Worm (Caenorhabditis elegans): ENCODE measurements around the gene col-129.

The col-129 gene

ce11 chrIV:12114498-12114897 is 4.3 kb upstream of the col-129 start:
- TF ChIP-seq hnd-1 (tag; optimal IDR thresholded peaks at IDR 0.05) = no peak
- no peak for TF ChIP-seq scrt-1 (GFP tag; IDR thresholded peaks at IDR 0.05)
- no peak for TF ChIP-seq ceh-36 (tag; optimal IDR thresholded peaks at IDR 0.05)
- no peak for TF ChIP-seq ama-1 (optimal IDR thresholded peaks at IDR 0.05)
- TF ChIP-seq F13C5.2 (tag; optimal IDR thresholded peaks at IDR 0.05) = no peak
- TF ChIP-seq tra-4 (tag; optimal IDR thresholded peaks at IDR 0.05) = no peak
- no peak for TF ChIP-seq tbx-11 (GFP tag; IDR thresholded peaks at IDR 0.05)
- no peak for TF ChIP-seq flt-1 (GFP tag; IDR thresholded peaks at IDR 0.05)
- TF ChIP-seq aly-1 (tag; optimal IDR thresholded peaks at IDR 0.05) = no peak
- no peak for TF ChIP-seq hmg-4 (GFP tag; optimal IDR thresholded peaks at IDR 0.05)
- TF ChIP-seq hmbx-1 (tag; optimal IDR thresholded peaks at IDR 0.05) = no peak
- TF ChIP-seq tbx-37 (GFP tag; conservative IDR thresholded peaks at IDR 0.05) = no peak
- TF ChIP-seq ets-7 (tag; optimal IDR thresholded peaks at IDR 0.05) = no peak
- no peak for TF ChIP-seq sea-1 (GFP tag; conservative IDR thresholded peaks at IDR 0.05)
- no peak for TF ChIP-seq ceh-13 (GFP tag; optimal IDR thresholded peaks at IDR 0.05)
- TF ChIP-seq pes-1 (GFP tag; IDR thresholded peaks at IDR 0.05) = no peak

ce11 chrIV:12113056-12113455 is 2.8 kb upstream of the col-129 start:
- no peak for TF ChIP-seq hnd-1 (tag; optimal IDR thresholded peaks at IDR 0.05)
- no peak for TF ChIP-seq ceh-36 (tag; optimal IDR thresholded peaks at IDR 0.05)
- no peak for TF ChIP-seq aly-1 (tag; optimal IDR thresholded peaks at IDR 0.05)
- no peak for TF ChIP-seq B0310.2 (tag; optimal IDR thresholded peaks at IDR 0.05)
- TF ChIP-seq hmg-4 (GFP tag; optimal IDR thresholded peaks at IDR 0.05) = no peak
- TF ChIP-seq ama-1 (optimal IDR thresholded peaks at IDR 0.05) = no peak
- no peak for TF ChIP-seq scrt-1 (GFP tag; IDR thresholded peaks at IDR 0.05)
- TF ChIP-seq sea-1 (GFP tag; conservative IDR thresholded peaks at IDR 0.05) = no peak
- no peak for TF ChIP-seq ceh-13 (GFP tag; optimal IDR thresholded peaks at IDR 0.05)

DNA sequence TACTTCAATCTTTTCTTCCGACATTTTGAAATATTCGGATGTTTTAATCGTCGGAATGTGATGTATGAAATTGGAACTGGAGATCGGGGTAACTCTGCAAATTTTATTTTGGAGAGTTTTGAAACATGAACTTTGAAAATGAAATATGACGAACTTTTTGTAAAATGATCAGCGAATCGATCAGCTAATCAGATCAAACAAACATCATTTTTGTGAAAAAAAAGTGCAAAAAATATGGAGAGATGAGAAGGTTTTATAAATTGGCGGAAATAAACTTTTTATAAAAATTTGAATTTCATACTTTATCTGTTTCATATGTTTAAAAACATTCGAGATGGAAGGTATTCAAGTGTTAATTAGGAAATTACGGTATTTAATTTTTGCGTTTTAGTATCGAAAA is 1.2 kb upstream of the col-129 start, which contains the start of gene dlc-2:
Gene dlc-2 (minus strand): TSS at position 101 of the 400 bp plus-strand sequence.
- TF ChIP-seq sea-1 (GFP tag; conservative IDR thresholded peaks at IDR 0.05) (no peak), hnd-1 (tag; optimal IDR thresholded peaks at IDR 0.05) (no peak), hmg-4 (GFP tag; optimal IDR thresholded peaks at IDR 0.05) (no peak), ets-7 (tag; optimal IDR thresholded peaks at IDR 0.05) (no peak), ama-1 (optimal IDR thresholded peaks at IDR 0.05) (no peak), pes-1 (GFP tag; IDR thresholded peaks at IDR 0.05) (no peak), tra-4 (tag; optimal IDR thresholded peaks at IDR 0.05) (no peak), scrt-1 (GFP tag; IDR thresholded peaks at IDR 0.05) (no peak), aly-1 (tag; optimal IDR thresholded peaks at IDR 0.05) (no peak), flt-1 (GFP tag; IDR thresholded peaks at IDR 0.05) (no peak), hmbx-1 (tag; optimal IDR thresholded peaks at IDR 0.05) (no peak), ceh-13 (GFP tag; optimal IDR thresholded peaks at IDR 0.05) (no peak)

ce11 chrIV:12109743-12110142 is 496 bp downstream of the col-129 start:
- TF ChIP-seq tra-4 (tag; optimal IDR thresholded peaks at IDR 0.05) (no peak), scrt-1 (GFP tag; IDR thresholded peaks at IDR 0.05) (no peak), ceh-36 (tag; optimal IDR thresholded peaks at IDR 0.05) (no peak), tbx-11 (GFP tag; IDR thresholded peaks at IDR 0.05) (no peak), hnd-1 (tag; optimal IDR thresholded peaks at IDR 0.05) (no peak), F13C5.2 (tag; optimal IDR thresholded peaks at IDR 0.05) (no peak), B0310.2 (tag; optimal IDR thresholded peaks at IDR 0.05) (no peak), flt-1 (GFP tag; IDR thresholded peaks at IDR 0.05) (no peak), tbx-37 (GFP tag; conservative IDR thresholded peaks at IDR 0.05) (no peak), sea-1 (GFP tag; conservative IDR thresholded peaks at IDR 0.05) (no peak), ets-7 (tag; optimal IDR thresholded peaks at IDR 0.05) (no peak), aly-1 (tag; optimal IDR thresholded peaks at IDR 0.05) (no peak), ama-1 (optimal IDR thresholded peaks at IDR 0.05) (no peak), hmbx-1 (tag; optimal IDR thresholded peaks at IDR 0.05) (no peak), pes-1 (GFP tag; IDR thresholded peaks at IDR 0.05) (no peak)

- TF ChIP-seq hmbx-1 (tag; optimal IDR thresholded peaks at IDR 0.05) = no peak
- TF ChIP-seq scrt-1 (GFP tag; IDR thresholded peaks at IDR 0.05) = no peak
- TF ChIP-seq ceh-13 (GFP tag; optimal IDR thresholded peaks at IDR 0.05) = no peak
- TF ChIP-seq tra-4 (tag; optimal IDR thresholded peaks at IDR 0.05) = no peak
- no peak for TF ChIP-seq sea-1 (GFP tag; conservative IDR thresholded peaks at IDR 0.05)
- TF ChIP-seq aly-1 (tag; optimal IDR thresholded peaks at IDR 0.05) = no peak
- TF ChIP-seq flt-1 (GFP tag; IDR thresholded peaks at IDR 0.05) = no peak
- no peak for TF ChIP-seq hmg-4 (GFP tag; optimal IDR thresholded peaks at IDR 0.05)
- no peak for TF ChIP-seq ama-1 (optimal IDR thresholded peaks at IDR 0.05)
- no peak for TF ChIP-seq hnd-1 (tag; optimal IDR thresholded peaks at IDR 0.05)
- TF ChIP-seq ets-7 (tag; optimal IDR thresholded peaks at IDR 0.05) = no peak
These were observed 1.1 kb downstream of the col-129 start for ce11 chrIV:12108984-12109657.

DNA sequence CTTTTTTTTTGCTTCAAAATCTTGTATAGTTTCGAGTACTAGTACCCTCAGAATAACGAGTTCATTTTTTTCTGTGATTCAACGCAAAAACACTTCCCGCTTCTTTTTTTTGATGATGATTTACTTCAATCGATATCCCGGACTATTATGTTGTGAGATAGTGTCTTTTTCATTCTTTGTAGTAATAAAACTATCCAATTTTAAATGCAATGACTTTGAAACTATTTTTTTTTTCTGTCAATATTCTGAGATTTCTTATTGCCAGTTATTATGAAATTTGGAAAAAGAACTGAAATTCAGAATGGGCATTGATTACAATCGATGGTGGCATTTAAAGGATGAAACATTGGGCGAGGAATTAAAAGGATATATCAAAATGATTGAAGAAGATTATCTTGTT is 4.7 kb downstream of the col-129 start, which contains the start of gene M18.3:
Gene M18.3 (plus strand): TSS at position 301 of the 400 bp plus-strand sequence.
- TF ChIP-seq sea-1 (GFP tag; conservative IDR thresholded peaks at IDR 0.05) (no peak), ama-1 (optimal IDR thresholded peaks at IDR 0.05) (no peak), F13C5.2 (tag; optimal IDR thresholded peaks at IDR 0.05) (no peak), ceh-36 (tag; optimal IDR thresholded peaks at IDR 0.05) (no peak), B0310.2 (tag; optimal IDR thresholded peaks at IDR 0.05) (no peak), flt-1 (GFP tag; IDR thresholded peaks at IDR 0.05) (no peak), pes-1 (GFP tag; IDR thresholded peaks at IDR 0.05) (no peak), hmbx-1 (tag; optimal IDR thresholded peaks at IDR 0.05) (no peak), ceh-13 (GFP tag; optimal IDR thresholded peaks at IDR 0.05) (no peak), tbx-11 (GFP tag; IDR thresholded peaks at IDR 0.05) (no peak), tbx-37 (GFP tag; conservative IDR thresholded peaks at IDR 0.05) (no peak), tra-4 (tag; optimal IDR thresholded peaks at IDR 0.05) (no peak), hnd-1 (tag; optimal IDR thresholded peaks at IDR 0.05) (no peak), aly-1 (tag; optimal IDR thresholded peaks at IDR 0.05) (no peak), hmg-4 (GFP tag; optimal IDR thresholded peaks at IDR 0.05) (no peak), ets-7 (tag; optimal IDR thresholded peaks at IDR 0.05) (no peak), scrt-1 (GFP tag; IDR thresholded peaks at IDR 0.05) (no peak)

ce11 chrIV:12096479-12096878 is 13.8 kb downstream of the col-129 start, which contains the start of gene mon-2:
TSS of gene mon-2 (plus strand) at chrIV:12096779.
- TF ChIP-seq scrt-1 (GFP tag; IDR thresholded peaks at IDR 0.05) (no peak), tbx-11 (GFP tag; IDR thresholded peaks at IDR 0.05) (no peak), pes-1 (GFP tag; IDR thresholded peaks at IDR 0.05) (no peak), tra-4 (tag; optimal IDR thresholded peaks at IDR 0.05) (no peak), ama-1 (optimal IDR thresholded peaks at IDR 0.05) (no peak), F13C5.2 (tag; optimal IDR thresholded peaks at IDR 0.05) (no peak), sea-1 (GFP tag; conservative IDR thresholded peaks at IDR 0.05) (no peak), tbx-37 (GFP tag; conservative IDR thresholded peaks at IDR 0.05) (no peak), ets-7 (tag; optimal IDR thresholded peaks at IDR 0.05) (no peak), B0310.2 (tag; optimal IDR thresholded peaks at IDR 0.05) (no peak), hmg-4 (GFP tag; optimal IDR thresholded peaks at IDR 0.05) (no peak), ceh-13 (GFP tag; optimal IDR thresholded peaks at IDR 0.05) (no peak), flt-1 (GFP tag; IDR thresholded peaks at IDR 0.05) (no peak)

Data from whole organism, early embryonic.